Fruit fly (Drosophila melanogaster): ENCODE data around the gene LPCAT.

dm6 chrX:9595312-9595931, 15.6 kb upstream of the LPCAT start:
- TF ChIP-seq CG32121 (GFP tag; IDR thresholded peaks at IDR 0.05) (no peak), gl (tag; optimal IDR thresholded peaks at IDR 0.05) (no peak), CG10348 (GFP tag; IDR thresholded peaks at IDR 0.05) (no peak), CG17806 (tag; optimal IDR thresholded peaks at IDR 0.05) (no peak), EcR (GFP tag; optimal IDR thresholded peaks at IDR 0.05) (no peak), Pif1B (GFP tag; optimal IDR thresholded peaks at IDR 0.05) (no peak)
